Fruit fly (Drosophila melanogaster): ENCODE data around the gene Vps13D.

Vps13D gene

DNA sequence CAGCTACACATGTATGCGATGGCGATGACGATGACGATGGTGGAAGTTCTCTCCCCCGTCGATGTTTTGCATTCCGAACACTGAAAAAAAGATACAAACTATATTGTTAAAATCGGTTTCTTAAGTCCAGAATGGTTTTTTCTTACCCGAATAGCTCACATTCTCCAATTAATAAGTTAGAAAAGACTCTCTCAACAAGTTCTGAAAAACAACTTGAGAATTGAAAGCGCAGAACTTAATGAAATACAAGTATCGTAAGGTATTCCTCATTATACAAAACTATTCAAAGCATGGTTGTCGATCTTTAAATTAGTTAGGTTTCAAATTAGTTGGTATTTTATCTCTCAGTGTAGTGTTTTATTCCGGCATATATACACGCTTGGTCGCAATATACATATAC lies 48.4 kb upstream of the Vps13D start (continued):
- TF ChIP-seq CG1621 (tag; optimal IDR thresholded peaks at IDR 0.05) = peak; percentile 8
- TF ChIP-seq Ets21C (GFP tag; optimal IDR thresholded peaks at IDR 0.05) = peak; percentile 9
- TF ChIP-seq Met (GFP tag; optimal IDR thresholded peaks at IDR 0.05) = peak; percentile 19
- no peak for TF ChIP-seq fkh (GFP tag; optimal IDR thresholded peaks at IDR 0.05)
- no peak for TF ChIP-seq Sox15 (GFP tag; optimal IDR thresholded peaks at IDR 0.05)
- peak; percentile 33 for TF ChIP-seq Sox102F (GFP tag; optimal IDR thresholded peaks at IDR 0.05)
- TF ChIP-seq esn (GFP tag; optimal IDR thresholded peaks at IDR 0.05) = peak; percentile 50
- TF ChIP-seq pdm3 (GFP tag; optimal IDR thresholded peaks at IDR 0.05) = peak; percentile 4

DNA sequence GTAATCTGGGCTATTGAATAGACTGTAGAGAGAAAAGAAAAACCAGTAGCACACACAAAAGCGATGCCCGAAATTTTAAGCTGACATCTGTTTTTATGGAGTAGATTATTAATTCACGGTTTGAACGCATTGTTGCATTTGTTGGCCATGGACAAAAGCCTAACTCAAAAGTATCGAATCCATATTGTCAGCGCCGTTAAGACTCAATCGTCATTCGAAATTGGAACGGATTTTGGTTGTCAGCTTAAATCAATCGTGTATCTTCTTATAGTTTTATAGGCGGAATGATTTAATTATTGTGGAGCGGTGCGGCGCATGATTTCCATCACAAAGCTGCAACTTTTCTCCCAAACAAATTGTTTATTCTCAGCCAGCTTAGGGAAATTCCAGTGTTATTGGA lies 43.4 kb upstream of the Vps13D start:
- TF ChIP-seq spab (GFP tag; optimal IDR thresholded peaks at IDR 0.05) (no peak), fd85E (GFP tag; optimal IDR thresholded peaks at IDR 0.05) (no peak), CG10631 (GFP tag; optimal IDR thresholded peaks at IDR 0.05) (no peak), CG32006 (GFP tag; optimal IDR thresholded peaks at IDR 0.05) (no peak), CG11762 (GFP tag; optimal IDR thresholded peaks at IDR 0.05; ENCODE audit: insufficient read depth) (no peak), Eip75B (GFP tag; optimal IDR thresholded peaks at IDR 0.05) (no peak), CG10669 (GFP tag; optimal IDR thresholded peaks at IDR 0.05) (no peak), vri (GFP tag; optimal IDR thresholded peaks at IDR 0.05) (no peak), CG8632 (GFP tag; optimal IDR thresholded peaks at IDR 0.05) (no peak), CG6276 (GFP tag; optimal IDR thresholded peaks at IDR 0.05) (no peak), Sox14 (GFP tag; optimal IDR thresholded peaks at IDR 0.05) (no peak)

DNA sequence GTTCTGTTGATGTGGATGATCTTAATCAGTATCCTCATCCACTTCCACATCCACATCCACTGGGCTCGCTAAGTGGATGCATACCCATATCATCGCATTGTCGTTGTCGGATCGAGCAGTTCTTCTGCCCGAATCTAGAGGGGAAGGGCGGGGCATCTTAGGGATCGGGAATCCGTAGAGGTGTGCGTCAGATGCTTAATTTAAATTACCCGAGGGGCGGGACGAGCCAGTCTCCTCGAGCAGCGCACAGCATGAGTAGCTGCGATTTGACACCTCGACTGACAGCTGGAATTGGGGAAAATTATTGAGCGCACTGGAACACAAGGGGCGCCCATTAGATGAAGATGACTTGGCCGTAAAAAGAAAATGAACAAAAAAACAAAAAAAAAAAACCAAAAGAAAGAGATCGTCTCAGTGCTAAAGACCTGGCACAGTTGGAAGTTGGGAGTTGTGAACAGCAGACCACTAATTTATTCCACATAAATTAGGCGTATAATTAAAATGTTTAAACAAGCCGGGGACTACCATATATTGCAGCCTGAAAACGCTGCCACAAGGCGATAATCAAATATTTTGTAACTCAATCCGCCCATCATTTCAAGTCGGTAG lies 40.2 kb upstream of the Vps13D start:
- TF ChIP-seq CG6808 (GFP tag; optimal IDR thresholded peaks at IDR 0.05) (no peak), CG4318 (GFP tag; optimal IDR thresholded peaks at IDR 0.05) (no peak), CG6792 (GFP tag; optimal IDR thresholded peaks at IDR 0.05) (no peak), net (GFP tag; optimal IDR thresholded peaks at IDR 0.05) (no peak), fd85E (GFP tag; optimal IDR thresholded peaks at IDR 0.05) (no peak), CG9139 (GFP tag; optimal IDR thresholded peaks at IDR 0.05) (no peak), lz (GFP tag; optimal IDR thresholded peaks at IDR 0.05) (no peak), Eip78C (GFP tag) (no peak), CG11902 (GFP tag; optimal IDR thresholded peaks at IDR 0.05) (no peak), CG3032 (tag; optimal IDR thresholded peaks at IDR 0.05) (no peak), vri (GFP tag; optimal IDR thresholded peaks at IDR 0.05) (no peak), CG8119 (GFP tag; IDR thresholded peaks at IDR 0.05) (no peak), esn (GFP tag; optimal IDR thresholded peaks at IDR 0.05) (no peak), Sox15 (GFP tag; optimal IDR thresholded peaks at IDR 0.05) (no peak), CG3919 (GFP tag; optimal IDR thresholded peaks at IDR 0.05) (no peak), fd59A (GFP tag; optimal IDR thresholded peaks at IDR 0.05) (no peak), spab (GFP tag; optimal IDR thresholded peaks at IDR 0.05) (no peak)

DNA sequence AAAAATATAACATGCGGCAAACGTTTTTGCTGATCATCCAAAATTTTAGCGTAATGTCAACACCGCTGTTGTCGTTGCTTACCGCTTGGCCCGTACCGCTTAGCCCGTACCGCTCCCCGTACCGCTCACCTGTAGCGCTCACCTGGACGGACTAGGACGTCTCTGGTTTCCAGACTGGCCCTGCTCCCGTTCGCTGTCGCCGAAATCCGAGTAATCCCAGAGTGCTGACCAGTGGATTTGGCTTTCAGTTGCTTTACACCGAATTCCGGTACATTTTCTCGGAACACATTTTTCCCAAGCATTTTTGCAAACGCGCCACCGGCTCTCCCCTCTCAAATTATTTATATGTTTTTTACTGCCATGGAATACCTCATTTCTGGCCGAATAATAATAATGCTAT lies 38.2 kb upstream of the Vps13D start:
- TF ChIP-seq OdsH (GFP tag; optimal IDR thresholded peaks at IDR 0.05) (no peak), CG3919 (GFP tag; optimal IDR thresholded peaks at IDR 0.05) (no peak), Eip75B (GFP tag; optimal IDR thresholded peaks at IDR 0.05) (no peak), CG9139 (GFP tag; optimal IDR thresholded peaks at IDR 0.05) (no peak), CG6163 (GFP tag; IDR thresholded peaks at IDR 0.05) (no peak), CG34406 (GFP tag; optimal IDR thresholded peaks at IDR 0.05) (no peak)

DNA sequence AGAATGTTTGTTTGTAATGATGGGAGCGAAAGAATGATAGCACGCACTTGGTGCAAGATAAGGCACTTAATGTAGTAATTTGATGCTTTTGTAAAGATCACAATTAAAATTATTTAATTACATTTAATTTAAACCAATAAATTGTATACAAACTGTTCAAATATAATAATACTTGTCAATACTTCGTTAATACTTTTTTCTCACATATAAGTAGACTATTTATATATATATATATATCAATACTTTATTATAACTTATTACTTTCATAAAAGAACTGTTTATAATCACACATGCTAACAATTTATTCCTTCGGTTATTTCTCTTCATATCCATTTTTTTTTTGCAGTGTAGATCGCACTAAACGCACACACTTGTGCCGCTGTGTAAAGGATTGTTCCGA lies 37.2 kb upstream of the Vps13D start:
- no peak for TF ChIP-seq svp (GFP tag)
- no peak for TF ChIP-seq CG7368 (GFP tag; optimal IDR thresholded peaks at IDR 0.05)
- no peak for TF ChIP-seq OdsH (GFP tag; optimal IDR thresholded peaks at IDR 0.05)
- TF ChIP-seq eg (GFP tag; IDR thresholded peaks at IDR 0.05) = no peak
